Worm (Caenorhabditis elegans) whole organism, L1 larva: ENCODE results near the gene ZK1290.11.

ENCODE experiments used
- C34B4.2 ChIP-seq: sonication (generic microtip); optimal IDR thresholded peaks from 2 replicates; lab custom pipeline; 2017; ENCODE audit warnings: mild to moderate bottlenecking, missing genetic modification characterization, missing compliant biosample characterization
- F16B12.6 ChIP-seq: fragments of 150-350 bp; optimal IDR thresholded peaks from 2 replicates; lab custom pipeline; 2014; ENCODE audit warnings: missing biosample characterization, missing genetic modification characterization
- Y116A8C.19 ChIP-seq: sonication (generic microtip); optimal IDR thresholded peaks from 2 replicates; lab custom pipeline; 2016; ENCODE audit warnings: missing compliant biosample characterization, missing genetic modification characterization, borderline replicate concordance
- aha-1 ChIP-seq: fragments of 150-350 bp; optimal IDR thresholded peaks from 2 replicates; lab custom pipeline; 2014; ENCODE audit warnings: missing biosample characterization, missing genetic modification characterization
- alr-1 ChIP-seq: fragments of 200-800 bp; sonication (Bioruptor generic); optimal IDR thresholded peaks from 2 replicates; lab custom pipeline; 2018; ENCODE audit warnings: borderline replicate concordance, mild to moderate bottlenecking, missing genetic modification characterization, missing compliant biosample characterization
- blmp-1 ChIP-seq: fragments of 150-350 bp; optimal IDR thresholded peaks from 2 replicates; lab custom pipeline; 2014; ENCODE audit warnings: missing biosample characterization, missing genetic modification characterization
- ceh-8 ChIP-seq: fragments of 200-800 bp; sonication (Bioruptor generic); optimal IDR thresholded peaks from 2 replicates; lab custom pipeline; 2018; ENCODE audit warnings: mild to moderate bottlenecking, missing genetic modification characterization, moderate library complexity, missing compliant biosample characterization
- ceh-88 ChIP-seq: fragments of 200-800 bp; sonication (Bioruptor generic); IDR thresholded peaks from 2 replicates; pipeline ENCODE4 v1.3.6; 2022; ENCODE audit warnings: missing genetic modification characterization, missing compliant biosample characterization
- ceh-90 ChIP-seq: sonication (generic microtip); optimal IDR thresholded peaks from 2 replicates; lab custom pipeline; 2016; ENCODE audit warnings: missing genetic modification characterization, missing compliant biosample characterization
- ces-1 ChIP-seq: fragments of 150-350 bp; optimal IDR thresholded peaks from 2 replicates; lab custom pipeline; 2014; ENCODE audit warnings: missing biosample characterization, missing genetic modification reagents, missing genetic modification characterization
- dpl-1 ChIP-seq, 3 experiments: fragments of 150-350 bp in 2 of 3; sonication (generic microtip) in 1 of 3; optimal IDR thresholded peaks; 2 replicates each; lab custom pipeline; 2014 to 2017; ENCODE audit warnings: missing biosample characterization in 3 of 3, missing genetic modification characterization in 3 of 3, missing genetic modification reagents in 3 of 3
- efl-1 ChIP-seq, 4 experiments: fragments of 150-350 bp; optimal IDR thresholded peaks in 3 of 4; peaks in 1 of 4; 1 replicate in 1 of 4; 2 replicates in 3 of 4; lab custom pipeline; 2014; ENCODE audit warnings: missing biosample characterization in 2 of 4, missing genetic modification characterization in 2 of 4, missing genetic modification reagents in 2 of 4
- efl-3 ChIP-seq: fragments of 200-800 bp; sonication (Bioruptor generic); optimal IDR thresholded peaks from 2 replicates; lab custom pipeline; 2018; ENCODE audit warnings: mild to moderate bottlenecking, missing genetic modification characterization, missing compliant biosample characterization
- egl-13 ChIP-seq: sonication (generic microtip); optimal IDR thresholded peaks from 2 replicates; lab custom pipeline; 2016; ENCODE audit warnings: missing genotype, missing genetic modification reagents, missing genetic modification characterization, missing compliant biosample characterization
- elt-3 ChIP-seq, 6 experiments: fragments of 150-350 bp in 1 of 6; sonication (generic microtip); optimal IDR thresholded peaks; 2 replicates each; lab custom pipeline; 2017 to 2018; ENCODE audit warnings: missing biosample characterization in 6 of 6, missing genetic modification characterization in 6 of 6, inconsistent platforms in 1 of 6
- ets-5 ChIP-seq: fragments of 200-800 bp; sonication (Bioruptor generic); IDR thresholded peaks from 2 replicates; pipeline ENCODE4 v1.3.6; 2022; ENCODE audit warnings: missing genetic modification characterization, missing compliant biosample characterization
- fkh-10 ChIP-seq: sonication (generic microtip); optimal IDR thresholded peaks from 2 replicates; lab custom pipeline; 2017; ENCODE audit warnings: missing biosample characterization, missing genetic modification reagents, missing genetic modification characterization
- fkh-4 ChIP-seq: sonication (generic microtip); optimal IDR thresholded peaks from 2 replicates; lab custom pipeline; 2016; ENCODE audit warnings: missing compliant biosample characterization, missing genetic modification characterization, borderline replicate concordance
- fkh-8 ChIP-seq: sonication (generic microtip); optimal IDR thresholded peaks from 2 replicates; lab custom pipeline; 2016; ENCODE audit warnings: mild to moderate bottlenecking, missing genetic modification characterization, missing compliant biosample characterization
- grh-1 ChIP-seq: fragments of 200-800 bp; sonication (Bioruptor generic); IDR thresholded peaks from 2 replicates; pipeline ENCODE4 v1.3.6; 2022; ENCODE audit warnings: missing genetic modification reagents, missing genetic modification characterization, missing compliant biosample characterization
- isw-1 ChIP-seq: fragments of 200-800 bp; sonication (Bioruptor generic); IDR thresholded peaks from 2 replicates; pipeline ENCODE4 v1.3.6; 2022; ENCODE audit warnings: missing genetic modification characterization, missing compliant biosample characterization
- lin-13 ChIP-seq: fragments of 150-350 bp; optimal IDR thresholded peaks from 2 replicates; lab custom pipeline; 2014; ENCODE audit warnings: missing biosample characterization, missing genetic modification reagents, missing genetic modification characterization
- lin-14 ChIP-seq: fragments of 200-800 bp; sonication (Bioruptor generic); optimal IDR thresholded peaks from 2 replicates; lab custom pipeline; 2018; ENCODE audit warnings: mild to moderate bottlenecking, missing genetic modification characterization, moderate library complexity, missing compliant biosample characterization
- lin-15B ChIP-seq: fragments of 150-350 bp; sonication (generic microtip); optimal IDR thresholded peaks from 3 replicates; lab custom pipeline; 2014; ENCODE audit warnings: missing biosample characterization, missing genetic modification characterization
- lin-39 ChIP-seq: fragments of 150-350 bp; optimal IDR thresholded peaks from 2 replicates; lab custom pipeline; 2014; ENCODE audit warnings: missing biosample characterization, missing genetic modification reagents, missing genetic modification characterization
- lsy-2 ChIP-seq, 2 experiments: fragments of 150-350 bp; optimal IDR thresholded peaks; 2 replicates each; lab custom pipeline; 2014; ENCODE audit warnings: missing biosample characterization in 2 of 2, missing genetic modification characterization in 2 of 2
- mab-9 ChIP-seq: fragments of 200-800 bp; sonication (Bioruptor generic); IDR thresholded peaks from 2 replicates; pipeline ENCODE4 v1.3.6; 2022; ENCODE audit warnings: missing genetic modification reagents, missing genetic modification characterization, missing compliant biosample characterization
- mef-2 ChIP-seq: fragments of 150-350 bp; optimal IDR thresholded peaks from 2 replicates; lab custom pipeline; 2014; ENCODE audit warnings: missing biosample characterization, missing genetic modification characterization
- nhr-11 ChIP-seq: fragments of 150-350 bp; optimal IDR thresholded peaks from 2 replicates; lab custom pipeline; 2014; ENCODE audit warnings: missing biosample characterization, missing genetic modification characterization
- nhr-237 ChIP-seq: fragments of 150-350 bp; optimal IDR thresholded peaks from 2 replicates; lab custom pipeline; 2014; ENCODE audit warnings: missing biosample characterization, missing genetic modification characterization
- nhr-28 ChIP-seq: fragments of 150-350 bp; optimal IDR thresholded peaks from 2 replicates; lab custom pipeline; 2014; ENCODE audit warnings: missing biosample characterization, missing genetic modification characterization
- nhr-84 ChIP-seq: sonication (generic microtip); optimal IDR thresholded peaks from 2 replicates; lab custom pipeline; 2017; ENCODE audit warnings: missing biosample characterization, missing genetic modification characterization
- nhr-85 ChIP-seq: sonication (generic microtip); peaks from one replicate; lab custom pipeline; 2016; ENCODE audit warnings: missing genetic modification characterization, inconsistent platforms, missing compliant biosample characterization
- pag-3 ChIP-seq: sonication (generic microtip); optimal IDR thresholded peaks from 2 replicates; lab custom pipeline; 2017; ENCODE audit warnings: missing genetic modification characterization, mild to moderate bottlenecking, missing compliant biosample characterization, antibody characterized with exemption, borderline replicate concordance; ENCODE audit not compliant: insufficient read depth
- pax-3 ChIP-seq: fragments of 200-800 bp; sonication (Bioruptor generic); optimal IDR thresholded peaks from 2 replicates; lab custom pipeline; 2018; ENCODE audit warnings: mild to moderate bottlenecking, missing genetic modification characterization, moderate library complexity, missing compliant biosample characterization
- snu-23 ChIP-seq: sonication (generic microtip); optimal IDR thresholded peaks from 2 replicates; lab custom pipeline; 2016; ENCODE audit warnings: missing genetic modification characterization, missing compliant biosample characterization
- sox-4 ChIP-seq: sonication (generic microtip); optimal IDR thresholded peaks from 2 replicates; lab custom pipeline; 2016; ENCODE audit warnings: missing genetic modification characterization, missing compliant biosample characterization
- sptf-1 ChIP-seq: fragments of 150-350 bp; optimal IDR thresholded peaks from 2 replicates; lab custom pipeline; 2014; ENCODE audit warnings: missing biosample characterization, missing genetic modification characterization
- sup-37 ChIP-seq: fragments of 200-800 bp; sonication (Bioruptor generic); optimal IDR thresholded peaks from 2 replicates; lab custom pipeline; 2018; ENCODE audit warnings: mild to moderate bottlenecking, missing genetic modification characterization, missing compliant biosample characterization
- tlp-1 ChIP-seq: fragments of 150-350 bp; optimal IDR thresholded peaks from 2 replicates; lab custom pipeline; 2014; ENCODE audit warnings: missing biosample characterization, missing genetic modification characterization
- unc-62 ChIP-seq: fragments of 150-350 bp; optimal IDR thresholded peaks from 2 replicates; lab custom pipeline; 2014; ENCODE audit warnings: missing biosample characterization, missing genetic modification reagents, missing genetic modification characterization
- unc-86 ChIP-seq: sonication (generic microtip); optimal IDR thresholded peaks from 2 replicates; lab custom pipeline; 2016; ENCODE audit warnings: missing genetic modification characterization, missing compliant biosample characterization
- xbp-1 ChIP-seq: sonication (generic microtip); optimal IDR thresholded peaks from 2 replicates; lab custom pipeline; 2016; ENCODE audit warnings: missing genetic modification characterization, missing compliant biosample characterization
- zag-1 ChIP-seq: fragments of 150-350 bp; optimal IDR thresholded peaks from 2 replicates; lab custom pipeline; 2014; ENCODE audit warnings: missing biosample characterization, missing genetic modification characterization
- ztf-11 ChIP-seq, 2 experiments: sonication (generic microtip); optimal IDR thresholded peaks; 2 replicates each; lab custom pipeline; 2016 to 2017; ENCODE audit warnings: missing genetic modification characterization in 2 of 2, missing biosample characterization in 1 of 2, missing compliant biosample characterization in 1 of 2
- ztf-4 ChIP-seq: fragments of 150-350 bp; optimal IDR thresholded peaks from 2 replicates; lab custom pipeline; 2014; ENCODE audit warnings: missing biosample characterization, missing genetic modification characterization

Gene ZK1290.11

DNA sequence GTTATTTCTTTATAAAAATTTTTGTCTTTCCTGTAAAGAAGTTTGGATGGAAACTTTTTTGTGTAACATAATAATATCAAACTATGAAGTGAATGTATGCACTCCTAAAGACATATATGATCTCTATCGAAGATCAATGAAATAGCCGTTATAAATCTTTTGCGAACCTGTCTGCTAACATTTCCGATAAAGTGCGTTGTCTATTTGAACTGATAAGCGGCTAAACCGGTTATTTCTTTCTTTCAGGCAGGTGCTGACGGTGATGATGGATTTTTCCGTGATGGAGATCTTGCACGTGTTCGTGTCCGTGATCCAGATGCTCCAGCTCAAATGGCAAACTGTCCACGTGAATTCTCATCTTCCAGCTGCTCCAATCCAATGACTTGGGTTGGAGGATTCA is 29.9 kb downstream of the ZK1290.11 start:
- TF ChIP-seq alr-1 (tag; lab: Kevin White, UChicago): no peak
- no peak for TF ChIP-seq pax-3
- TF ChIP-seq fkh-4: no peak
- no peak for TF ChIP-seq nhr-237 (tag; lab: Kevin White, UChicago)
- TF ChIP-seq ztf-4 (tag; lab: Kevin White, UChicago): no peak
- no peak for TF ChIP-seq dpl-1 (GFP tag; optimal IDR thresholded peaks at IDR 0.05; lab: Kevin White, UChicago)
- peak; percentile 64 for TF ChIP-seq blmp-1 (tag; lab: Kevin White, UChicago)
- no peak for TF ChIP-seq nhr-11
- no peak for TF ChIP-seq nhr-28 (tag; lab: Kevin White, UChicago)
- no peak for TF ChIP-seq lin-13 (GFP tag; lab: Kevin White, UChicago)
- no peak for TF ChIP-seq lin-15B (tag; lab: Kevin White, UChicago)
- no peak for TF ChIP-seq xbp-1 (tag; lab: Kevin White, UChicago)
- TF ChIP-seq aha-1 (tag; lab: Kevin White, UChicago): no peak
- no peak for TF ChIP-seq efl-3 (GFP tag; lab: Kevin White, UChicago)
- no peak for TF ChIP-seq mef-2
- TF ChIP-seq nhr-85 (tag; lab: Kevin White, UChicago): peak; percentile 69
- TF ChIP-seq lsy-2 (tag; optimal IDR thresholded peaks at IDR 0.05; lab: Kevin White, UChicago): no peak
- TF ChIP-seq grh-1: peak; percentile 62; the same call in 1 of the 2 replicates
- peak in 3 of 6 experiments; percentile 3 to 26 (median 9) for TF ChIP-seq elt-3 (tag; optimal IDR thresholded peaks at IDR 0.05; lab: Kevin White, UChicago)
- no peak for TF ChIP-seq ceh-88 (GFP tag; lab: Robert Waterston, UW)
- no peak for TF ChIP-seq lin-39
- TF ChIP-seq efl-1 (optimal IDR thresholded peaks at IDR 0.05; lab: Kevin White, UChicago): no peak
- peak in 1 of 2 experiments; percentile 72 for TF ChIP-seq efl-1 (GFP tag; optimal IDR thresholded peaks at IDR 0.05 in 1 of 2; lab: Kevin White, UChicago)
- TF ChIP-seq zag-1 (tag; lab: Kevin White, UChicago): no peak
- TF ChIP-seq Y116A8C.19 (tag; lab: Kevin White, UChicago): no peak
- no peak for TF ChIP-seq isw-1 (GFP tag; lab: Robert Waterston, UW)
- TF ChIP-seq ces-1 (GFP tag; lab: Kevin White, UChicago): no peak
- no peak for TF ChIP-seq mab-9 (GFP tag; lab: Robert Waterston, UW)
- TF ChIP-seq fkh-8: no peak
- TF ChIP-seq ceh-8: no peak
- TF ChIP-seq snu-23: no peak

DNA sequence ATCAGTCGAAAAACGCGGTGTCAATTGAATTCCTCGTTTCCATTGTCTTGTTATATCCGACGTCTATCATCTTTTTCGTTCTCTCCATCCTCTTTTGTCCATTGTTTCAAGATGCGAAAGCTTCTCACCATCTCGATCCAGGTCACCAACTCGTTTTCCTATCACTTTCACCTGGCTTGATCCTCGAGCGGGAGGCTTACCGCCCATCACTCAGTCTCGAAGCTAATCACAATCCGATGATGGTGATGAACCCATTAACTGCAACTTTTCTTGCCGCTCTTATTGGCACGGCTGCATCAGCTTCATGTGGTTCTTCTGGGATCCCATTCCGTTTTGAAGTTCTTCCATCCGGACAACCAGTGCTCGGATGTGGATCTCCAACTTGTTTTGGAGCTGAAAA is 30.4 kb downstream of the ZK1290.11 start, which contains the start of gene wrt-1:
TSS of gene wrt-1 (plus strand) at position 53 of the 400 bp plus-strand sequence.
- TF ChIP-seq efl-1 (optimal IDR thresholded peaks at IDR 0.05; lab: Kevin White, UChicago): no peak
- peak in 1 of 2 experiments; percentile 10 for TF ChIP-seq efl-1 (GFP tag; optimal IDR thresholded peaks at IDR 0.05 in 1 of 2; lab: Kevin White, UChicago)
- TF ChIP-seq blmp-1 (tag; lab: Kevin White, UChicago): peak; percentile 94
- TF ChIP-seq lin-13 (GFP tag; lab: Kevin White, UChicago): no peak
- TF ChIP-seq fkh-10: no peak
- TF ChIP-seq, all 84 proteins: peak for 2

DNA sequence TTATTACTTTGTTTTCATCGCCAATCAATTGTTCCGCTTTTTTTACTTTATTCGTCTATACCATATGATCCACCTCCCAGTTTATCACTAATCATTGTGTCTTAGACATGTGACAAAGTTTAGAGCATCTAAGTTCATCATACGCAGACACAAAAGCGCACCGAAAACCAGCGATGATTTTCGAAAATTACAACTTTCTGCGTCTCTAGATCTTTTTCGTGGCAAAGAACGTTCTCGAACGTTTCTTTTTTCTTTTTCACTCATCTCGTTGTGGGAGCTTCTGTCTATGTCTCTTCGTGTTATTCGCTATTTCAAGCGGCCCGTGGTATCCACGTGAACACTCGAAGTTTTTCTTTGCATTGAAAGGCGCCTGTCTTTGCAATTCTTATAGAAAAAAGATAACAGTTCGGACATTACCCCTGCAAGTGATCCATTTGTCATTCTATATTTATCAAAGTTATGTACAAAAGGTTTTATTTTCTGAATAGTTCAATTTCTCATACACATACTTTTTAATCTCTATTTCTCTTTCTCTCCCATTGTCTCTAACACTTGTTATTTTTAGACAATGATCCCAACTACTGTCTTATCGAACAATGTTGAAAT is 32.2 kb downstream of the ZK1290.11 start, which contains the start of gene ZK1290.5:
TSS of gene ZK1290.5 (plus strand) at position 566 of the 606 bp plus-strand sequence.
- TF ChIP-seq tlp-1: no peak
- TF ChIP-seq lin-39: peak; percentile 60
- TF ChIP-seq pag-3 (tag; lab: Kevin White, UChicago): no peak
- no peak for TF ChIP-seq egl-13 (tag; lab: Kevin White, UChicago)
- TF ChIP-seq mef-2: no peak
- peak; percentile 84 for TF ChIP-seq blmp-1 (tag; lab: Kevin White, UChicago)
- peak; percentile 60 to 66 (median 62) for TF ChIP-seq dpl-1 (GFP tag; optimal IDR thresholded peaks at IDR 0.05; lab: Kevin White, UChicago)
- no peak for TF ChIP-seq efl-3 (GFP tag; lab: Kevin White, UChicago)
- no peak for TF ChIP-seq sup-37 (GFP tag; lab: Kevin White, UChicago)
- TF ChIP-seq ets-5 (GFP tag; lab: Robert Waterston, UW): no peak
- TF ChIP-seq nhr-237 (tag; lab: Kevin White, UChicago): peak; percentile 30
- no peak for TF ChIP-seq ceh-90 (tag; lab: Kevin White, UChicago)
- no peak for TF ChIP-seq F16B12.6 (tag; lab: Kevin White, UChicago)
- TF ChIP-seq sox-4: no peak
- TF ChIP-seq ztf-11 (tag; optimal IDR thresholded peaks at IDR 0.05; lab: Kevin White, UChicago): no peak
- TF ChIP-seq unc-86 (tag; lab: Kevin White, UChicago): no peak
- TF ChIP-seq efl-1 (optimal IDR thresholded peaks at IDR 0.05; lab: Kevin White, UChicago): peak; percentile 71 to 76
- TF ChIP-seq efl-1 (GFP tag; optimal IDR thresholded peaks at IDR 0.05 in 1 of 2; lab: Kevin White, UChicago): peak; percentile 46 to 94
- TF ChIP-seq lin-14 (GFP tag; lab: Kevin White, UChicago): peak; percentile 97
- no peak for TF ChIP-seq unc-62 (GFP tag; lab: Kevin White, UChicago)
- TF ChIP-seq C34B4.2 (tag; lab: Kevin White, UChicago): no peak
- TF ChIP-seq mab-9 (GFP tag; lab: Robert Waterston, UW): peak; percentile 15; the same call in 1 of the 2 replicates
- TF ChIP-seq nhr-84 (tag; lab: Kevin White, UChicago): no peak
- no peak for TF ChIP-seq ces-1 (GFP tag; lab: Kevin White, UChicago)
- TF ChIP-seq pax-3: peak; percentile 58
- TF ChIP-seq isw-1 (GFP tag; lab: Robert Waterston, UW): peak; percentile 20; the same call in 1 of the 2 replicates
- no peak for TF ChIP-seq sptf-1 (tag; lab: Kevin White, UChicago)
- peak; percentile 92 for TF ChIP-seq snu-23
